Worm (Caenorhabditis elegans) whole organism, midembryonic: ENCODE measurements around the gene T14B4.8.

Experiments used
- T22C8.4 ChIP-seq: fragments of 200-800 bp; sonication (Bioruptor generic); IDR thresholded peaks from 2 replicates; pipeline ENCODE4 v1.3.6; 2022; ENCODE audit warnings: missing genetic modification characterization, missing compliant biosample characterization
- cog-1 ChIP-seq: sonication (generic microtip); optimal IDR thresholded peaks from 2 replicates; lab custom pipeline; 2016; ENCODE audit warnings: missing genetic modification characterization, missing compliant biosample characterization
- flt-1 ChIP-seq: fragments of 200-800 bp; sonication (Bioruptor generic); IDR thresholded peaks from 2 replicates; pipeline ENCODE4 v1.3.6; 2022; ENCODE audit warnings: missing genetic modification characterization, missing compliant biosample characterization
- klf-2 ChIP-seq: fragments of 200-800 bp; sonication (Bioruptor generic); conservative IDR thresholded peaks from 2 replicates; pipeline ENCODE4 v1.3.6; 2022; ENCODE audit warnings: missing genetic modification reagents, missing genetic modification characterization, missing compliant biosample characterization
- med-1 ChIP-seq: sonication (generic microtip); optimal IDR thresholded peaks from 2 replicates; lab custom pipeline; 2017; ENCODE audit warnings: missing genetic modification characterization, mild to moderate bottlenecking, missing compliant biosample characterization, antibody characterized with exemption, missing genetic modification reagents; ENCODE audit not compliant: insufficient read depth
- ref-1 ChIP-seq: fragments of 200-800 bp; sonication (Bioruptor generic); conservative IDR thresholded peaks from 2 replicates; pipeline ENCODE4 v1.3.6; 2022; ENCODE audit warnings: missing genetic modification reagents, missing genetic modification characterization, missing compliant biosample characterization
- tab-1 ChIP-seq: fragments of 200-800 bp; sonication (Bioruptor generic); IDR thresholded peaks from 2 replicates; pipeline ENCODE4 v1.3.6; 2022; ENCODE audit warnings: missing genetic modification characterization, missing compliant biosample characterization
- ztf-23 ChIP-seq: fragments of 200-800 bp; sonication (Bioruptor generic); IDR thresholded peaks from 2 replicates; pipeline ENCODE4 v1.3.6; 2022; ENCODE audit warnings: missing genetic modification reagents, missing genetic modification characterization, missing compliant biosample characterization
- ztf-29 ChIP-seq: fragments of 200-800 bp; sonication (Bioruptor generic); IDR thresholded peaks from 2 replicates; pipeline ENCODE4 v1.3.6; 2022; ENCODE audit warnings: missing genetic modification reagents, missing genetic modification characterization, missing compliant biosample characterization

The T14B4.8 gene

ce11 chrII:6752850-6753249, 23.7 kb upstream of the T14B4.8 start, which contains the start of gene F41G3.21:
Gene F41G3.21 (minus strand): TSS chrII:6752950.
- TF ChIP-seq med-1 (GFP tag; lab: Kevin White, UChicago) (no peak), ztf-29 (GFP tag; lab: Robert Waterston, UW) (no peak), klf-2 (GFP tag; lab: Robert Waterston, UW) (no peak), tab-1 (no peak), ref-1 (GFP tag; lab: Robert Waterston, UW) (no peak), ztf-23 (GFP tag; lab: Robert Waterston, UW) (no peak), flt-1 (GFP tag; lab: Robert Waterston, UW) (no peak)

DNA sequence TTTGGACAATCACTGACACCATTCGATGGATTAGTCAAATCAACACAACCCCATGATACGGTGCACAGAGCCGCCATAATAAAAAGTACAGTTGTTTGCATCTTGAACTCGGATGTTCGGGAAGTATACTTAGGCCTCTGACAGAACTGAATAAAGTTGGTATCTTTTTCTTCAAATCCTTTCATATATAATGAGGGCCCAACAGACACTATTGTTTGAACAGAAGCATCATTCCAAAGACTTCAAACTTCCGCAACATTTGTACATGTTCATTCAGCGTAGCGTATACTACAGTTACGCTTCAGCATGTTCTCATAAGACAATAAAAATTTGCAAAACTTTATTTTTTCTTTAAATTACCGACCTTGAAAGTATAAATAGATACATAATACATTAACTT, 22.8 kb upstream of the T14B4.8 start, which contains the start of gene F41G3.19:
TSS of gene F41G3.19 (minus strand) at position 101 of the 400 bp plus-strand sequence.
- TF ChIP-seq ztf-23 (GFP tag; lab: Robert Waterston, UW) (no peak), T22C8.4 (GFP tag; lab: Robert Waterston, UW) (no peak), klf-2 (GFP tag; lab: Robert Waterston, UW) (no peak), med-1 (GFP tag; lab: Kevin White, UChicago) (no peak), ref-1 (GFP tag; lab: Robert Waterston, UW) (no peak), flt-1 (GFP tag; lab: Robert Waterston, UW) (no peak), tab-1 (no peak), ztf-29 (GFP tag; lab: Robert Waterston, UW) (no peak), cog-1 (tag; lab: Kevin White, UChicago) (no peak)

DNA sequence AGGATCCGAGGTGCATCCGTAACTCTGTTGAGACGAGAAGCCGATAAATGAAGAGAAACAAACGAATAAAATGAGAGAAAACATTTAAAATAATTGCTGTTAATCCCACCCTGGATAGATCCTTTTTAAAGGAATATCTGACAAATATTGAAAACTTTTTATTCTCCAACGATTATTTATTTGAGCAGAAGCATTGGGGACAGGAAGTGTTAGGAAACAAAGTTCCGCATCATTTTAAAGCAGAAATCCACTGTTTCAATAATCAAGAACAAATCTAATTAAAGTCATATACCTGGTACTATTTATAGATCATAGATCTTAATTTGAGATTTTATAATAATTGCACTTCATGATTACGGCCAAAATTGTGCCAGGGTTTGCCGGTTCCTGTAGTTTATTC, 21.7 kb upstream of the T14B4.8 start, which contains the start of gene F41G3.20:
TSS of gene F41G3.20 (minus strand) at position 101 of the 400 bp plus-strand sequence.
- TF ChIP-seq cog-1 (tag; lab: Kevin White, UChicago) (no peak), ztf-23 (GFP tag; lab: Robert Waterston, UW) (no peak), med-1 (GFP tag; lab: Kevin White, UChicago) (no peak), tab-1 (no peak), ref-1 (GFP tag; lab: Robert Waterston, UW) (no peak), ztf-29 (GFP tag; lab: Robert Waterston, UW) (no peak), flt-1 (GFP tag; lab: Robert Waterston, UW) (no peak), T22C8.4 (GFP tag; lab: Robert Waterston, UW) (no peak), klf-2 (GFP tag; lab: Robert Waterston, UW) (no peak)

ce11 chrII:6749422-6749821, 20.2 kb upstream of the T14B4.8 start, which contains the start of gene F41G3.10:
Gene F41G3.10 (minus strand): TSS chrII:6749522.
- no peak for TF ChIP-seq tab-1
- no peak for TF ChIP-seq med-1 (GFP tag; lab: Kevin White, UChicago)
- no peak for TF ChIP-seq ref-1 (GFP tag; lab: Robert Waterston, UW)
- no peak for TF ChIP-seq cog-1 (tag; lab: Kevin White, UChicago)
- TF ChIP-seq ztf-23 (GFP tag; lab: Robert Waterston, UW) = no peak
- no peak for TF ChIP-seq flt-1 (GFP tag; lab: Robert Waterston, UW)
- no peak for TF ChIP-seq klf-2 (GFP tag; lab: Robert Waterston, UW)

DNA sequence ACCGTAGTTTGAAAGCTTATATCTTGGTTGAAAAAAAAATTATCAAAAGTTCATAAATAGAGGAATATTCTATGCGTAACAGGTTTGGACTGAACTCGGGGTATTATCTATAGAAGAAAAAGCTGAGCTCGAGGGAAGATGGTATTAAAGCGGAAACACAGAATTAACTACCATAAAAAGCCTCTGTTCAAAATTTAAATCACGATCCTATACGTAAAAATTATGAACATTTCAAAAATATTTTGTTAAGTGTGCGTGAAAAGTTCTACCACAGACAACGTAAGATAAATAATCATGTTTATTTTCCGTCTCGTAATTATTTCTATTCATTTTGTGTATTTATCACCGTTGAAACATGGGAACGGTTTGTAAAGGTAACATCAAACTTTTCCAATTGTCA, 17.2 kb upstream of the T14B4.8 start, which contains the start of gene F41G3.5:
TSS of gene F41G3.5 (plus strand) at position 301 of the 400 bp plus-strand sequence.
- TF ChIP-seq klf-2 (GFP tag; lab: Robert Waterston, UW) (no peak), T22C8.4 (GFP tag; lab: Robert Waterston, UW) (no peak)

- TF ChIP-seq flt-1 (GFP tag; lab: Robert Waterston, UW) = no peak
- no peak for TF ChIP-seq med-1 (GFP tag; lab: Kevin White, UChicago)
- TF ChIP-seq klf-2 (GFP tag; lab: Robert Waterston, UW) = no peak
- no peak for TF ChIP-seq ztf-29 (GFP tag; lab: Robert Waterston, UW)
- TF ChIP-seq tab-1 = no peak
These were observed 16.6 kb upstream of the T14B4.8 start, which contains the start of gene ins-14 for ce11 chrII:6745783-6746182. Gene ins-14 (minus strand): TSS chrII:6745814.

DNA sequence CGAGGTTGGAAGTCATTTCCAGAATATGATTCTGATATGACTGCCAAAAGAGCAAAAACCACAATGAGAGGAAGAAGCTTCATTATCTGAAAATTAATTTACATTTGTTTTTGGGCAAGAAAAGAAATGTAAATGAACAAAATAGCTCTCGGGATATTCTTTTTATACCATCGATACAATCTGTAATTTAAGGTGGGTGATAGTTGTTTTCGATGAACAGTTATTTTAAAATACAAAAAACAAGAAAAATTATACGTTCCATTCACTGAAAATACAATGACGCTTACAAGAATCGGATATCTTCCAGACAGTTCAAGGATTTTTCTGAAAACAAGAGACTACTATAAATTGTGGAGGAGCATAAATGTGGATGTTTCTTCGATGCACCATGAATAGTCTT, 15.5 kb upstream of the T14B4.8 start, which contains the start of gene ins-15:
TSS of gene ins-15 (minus strand) at position 101 of the 400 bp plus-strand sequence.
- TF ChIP-seq ref-1 (GFP tag; lab: Robert Waterston, UW) = no peak
- TF ChIP-seq ztf-23 (GFP tag; lab: Robert Waterston, UW) = no peak
- TF ChIP-seq tab-1 = no peak
- no peak for TF ChIP-seq med-1 (GFP tag; lab: Kevin White, UChicago)
- no peak for TF ChIP-seq klf-2 (GFP tag; lab: Robert Waterston, UW)
- no peak for TF ChIP-seq ztf-29 (GFP tag; lab: Robert Waterston, UW)
- TF ChIP-seq cog-1 (tag; lab: Kevin White, UChicago) = no peak
- TF ChIP-seq flt-1 (GFP tag; lab: Robert Waterston, UW) = no peak
- TF ChIP-seq T22C8.4 (GFP tag; lab: Robert Waterston, UW) = no peak

- no peak for TF ChIP-seq ztf-29 (GFP tag; lab: Robert Waterston, UW)
- no peak for TF ChIP-seq klf-2 (GFP tag; lab: Robert Waterston, UW)
- no peak for TF ChIP-seq cog-1 (tag; lab: Kevin White, UChicago)
- TF ChIP-seq flt-1 (GFP tag; lab: Robert Waterston, UW) = no peak
- no peak for TF ChIP-seq T22C8.4 (GFP tag; lab: Robert Waterston, UW)
- TF ChIP-seq tab-1 = no peak
- TF ChIP-seq ztf-23 (GFP tag; lab: Robert Waterston, UW) = no peak
- TF ChIP-seq med-1 (GFP tag; lab: Kevin White, UChicago) = no peak
- TF ChIP-seq ref-1 (GFP tag; lab: Robert Waterston, UW) = no peak
These were observed 13.4 kb upstream of the T14B4.8 start, which contains the start of gene F41G3.6 for ce11 chrII:6742614-6743013. Gene F41G3.6 (plus strand): TSS chrII:6742914.

- peak; percentile 77; the same call in 1 of the 2 replicates for TF ChIP-seq flt-1 (GFP tag; lab: Robert Waterston, UW)
- TF ChIP-seq cog-1 (tag; lab: Kevin White, UChicago) = peak; percentile 41
- TF ChIP-seq ref-1 (GFP tag; lab: Robert Waterston, UW) = no peak
- peak; percentile 64; the same call in 1 of the 2 replicates for TF ChIP-seq klf-2 (GFP tag; lab: Robert Waterston, UW)
- TF ChIP-seq ztf-29 (GFP tag; lab: Robert Waterston, UW) = 0 out of 2 replicates have a peak, but pooled peaks have one; percentile 34
- no peak for TF ChIP-seq T22C8.4 (GFP tag; lab: Robert Waterston, UW)
- TF ChIP-seq med-1 (GFP tag; lab: Kevin White, UChicago) = no peak
- no peak for TF ChIP-seq ztf-23 (GFP tag; lab: Robert Waterston, UW)
- TF ChIP-seq tab-1 = 0 out of 2 replicates have a peak, but pooled peaks have one; percentile 20
These were observed 12.2 kb upstream of the T14B4.8 start, which contains the start of gene exos-8 for ce11 chrII:6741428-6741827. Gene exos-8 (plus strand): TSS chrII:6741691.
